Fruit fly (Drosophila melanogaster): ENCODE measurements around the gene mRNA-cap.

The mRNA-cap gene

dm6 chrX:14221182-14221581, 21.4 kb downstream of the mRNA-cap start:
- TF ChIP-seq pros (GFP tag; optimal IDR thresholded peaks at IDR 0.05) = peak; percentile 39
- TF ChIP-seq CG6689 (GFP tag; IDR thresholded peaks at IDR 0.05) = no peak
- peak; percentile 25 for TF ChIP-seq gcm (GFP tag; optimal IDR thresholded peaks at IDR 0.05)
- TF ChIP-seq CG15479 (GFP tag; optimal IDR thresholded peaks at IDR 0.05) = peak; percentile 88
- peak; percentile 12 for TF ChIP-seq cg (GFP tag; optimal IDR thresholded peaks at IDR 0.05)
- no peak for TF ChIP-seq trem (tag; optimal IDR thresholded peaks at IDR 0.05)

DNA sequence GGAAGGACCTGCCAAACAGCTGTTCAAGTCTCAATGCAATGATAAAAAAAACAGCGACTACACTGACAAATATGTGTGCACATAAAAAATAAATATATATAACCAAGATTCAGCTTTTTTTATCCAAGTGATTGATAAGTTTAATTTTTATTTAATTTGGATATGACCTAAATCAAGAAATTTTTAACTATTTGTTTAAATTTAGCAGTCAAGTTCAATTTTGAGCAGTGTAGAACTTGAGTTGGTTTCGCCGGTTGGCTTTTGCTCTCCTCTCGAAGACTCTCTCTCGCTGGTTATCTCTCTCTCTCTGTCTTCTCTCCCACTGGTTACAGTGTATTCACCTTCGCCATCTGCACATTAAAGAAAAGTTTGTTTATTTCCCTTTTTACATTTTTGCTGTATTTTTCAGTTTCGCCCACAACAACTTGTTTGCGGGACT, 24.6 kb downstream of the mRNA-cap start:
- peak; percentile 90 for TF ChIP-seq CoRest (tag; optimal IDR thresholded peaks at IDR 0.05)
- TF ChIP-seq CG7839 (tag; optimal IDR thresholded peaks at IDR 0.05) = peak; percentile 92
- peak in 1 of 2 experiments; percentile 21 for TF ChIP-seq insv (GFP tag; optimal IDR thresholded peaks at IDR 0.05)
- TF ChIP-seq CG10654 (GFP tag; optimal IDR thresholded peaks at IDR 0.05) = peak; percentile 78
- peak; percentile 84 for TF ChIP-seq D19A (tag; optimal IDR thresholded peaks at IDR 0.05)
- TF ChIP-seq CG14710 (tag; optimal IDR thresholded peaks at IDR 0.05) = peak; percentile 87
- TF ChIP-seq CG11398 (GFP tag; optimal IDR thresholded peaks at IDR 0.05) = no peak
- peak; percentile 74 for TF ChIP-seq twi (tag; optimal IDR thresholded peaks at IDR 0.05)
- peak; percentile 90 for TF ChIP-seq HLH3B (GFP tag; IDR thresholded peaks at IDR 0.05)
- TF ChIP-seq pros (GFP tag; optimal IDR thresholded peaks at IDR 0.05) = no peak
- TF ChIP-seq fd3F (GFP tag; optimal IDR thresholded peaks at IDR 0.05) = peak; percentile 81
- peak; percentile 82 for TF ChIP-seq az2 (GFP tag; optimal IDR thresholded peaks at IDR 0.05)
- TF ChIP-seq CG15073 (GFP tag; optimal IDR thresholded peaks at IDR 0.05) = peak; percentile 36
- TF ChIP-seq PHDP (tag; optimal IDR thresholded peaks at IDR 0.05) = peak; percentile 93
- no peak for TF ChIP-seq ERR (GFP tag; optimal IDR thresholded peaks at IDR 0.05)
- no peak for TF ChIP-seq eve (GFP tag; optimal IDR thresholded peaks at IDR 0.05)
- TF ChIP-seq fd102C (GFP tag; optimal IDR thresholded peaks at IDR 0.05) = peak; percentile 23
- TF ChIP-seq sd (tag; optimal IDR thresholded peaks at IDR 0.05) = peak; percentile 47
- TF ChIP-seq CG14667 (GFP tag; IDR thresholded peaks at IDR 0.05) = peak; percentile 81
- peak; percentile 74 for TF ChIP-seq Taf1 (GFP tag; IDR thresholded peaks at IDR 0.05)
- TF ChIP-seq ewg (GFP tag; optimal IDR thresholded peaks at IDR 0.05) = peak; percentile 67
- peak; percentile 82 for TF ChIP-seq Abd-B (GFP tag; optimal IDR thresholded peaks at IDR 0.05)
- peak; percentile 80 for TF ChIP-seq CG6854 (GFP tag; optimal IDR thresholded peaks at IDR 0.05)
- TF ChIP-seq CG14860 (GFP tag; IDR thresholded peaks at IDR 0.05; ENCODE audit: partially characterized antibody) = no peak
- TF ChIP-seq CG4854 (GFP tag; optimal IDR thresholded peaks at IDR 0.05) = peak; percentile 57
- peak; percentile 51 for TF ChIP-seq CG30020 (tag; optimal IDR thresholded peaks at IDR 0.05)
- peak; percentile 88 for TF ChIP-seq CG3281 (GFP tag; optimal IDR thresholded peaks at IDR 0.05)
- TF ChIP-seq lov (optimal IDR thresholded peaks at IDR 0.05) = no peak
- TF ChIP-seq lov (GFP tag; IDR thresholded peaks at IDR 0.05) = 0 out of 3 replicates have a peak, but pooled peaks have one; percentile 59
- TF ChIP-seq Dbx (GFP tag; IDR thresholded peaks at IDR 0.05) = peak; percentile 87
- peak; percentile 15 for TF ChIP-seq NK7.1 (GFP tag; optimal IDR thresholded peaks at IDR 0.05)
- TF ChIP-seq gce (GFP tag; IDR thresholded peaks at IDR 0.05) = peak; percentile 69; the same call in 1 of the 3 replicates
- TF ChIP-seq Fer2 (tag; optimal IDR thresholded peaks at IDR 0.05) = peak; percentile 71
- peak; percentile 61 for TF ChIP-seq Nf-YC (tag; optimal IDR thresholded peaks at IDR 0.05)
- no peak for TF ChIP-seq CG14965 (GFP tag; optimal IDR thresholded peaks at IDR 0.05; ENCODE audit: borderline replicate concordance)
- TF ChIP-seq NfI (GFP tag; optimal IDR thresholded peaks at IDR 0.05) = peak; percentile 78
- TF ChIP-seq CG13624 (GFP tag; optimal IDR thresholded peaks at IDR 0.05) = peak; percentile 44
- TF ChIP-seq maf-S (GFP tag; optimal IDR thresholded peaks at IDR 0.05) = peak; percentile 67
- TF ChIP-seq CG6272 (GFP tag; IDR thresholded peaks at IDR 0.05) = peak; percentile 64
- TF ChIP-seq GATAe (GFP tag; conservative IDR thresholded peaks at IDR 0.05) = no peak
- TF ChIP-seq CG6765 (GFP tag; optimal IDR thresholded peaks at IDR 0.05) = peak; percentile 72
- peak; percentile 33 for TF ChIP-seq Ets97D (GFP tag; optimal IDR thresholded peaks at IDR 0.05)
- peak; percentile 94 for TF ChIP-seq vvl (GFP tag; IDR thresholded peaks at IDR 0.05)
- peak; percentile 86 for TF ChIP-seq BtbVII (GFP tag; optimal IDR thresholded peaks at IDR 0.05)
